Worm (Caenorhabditis elegans): ENCODE measurements around the gene fbxb-24.

DNA sequence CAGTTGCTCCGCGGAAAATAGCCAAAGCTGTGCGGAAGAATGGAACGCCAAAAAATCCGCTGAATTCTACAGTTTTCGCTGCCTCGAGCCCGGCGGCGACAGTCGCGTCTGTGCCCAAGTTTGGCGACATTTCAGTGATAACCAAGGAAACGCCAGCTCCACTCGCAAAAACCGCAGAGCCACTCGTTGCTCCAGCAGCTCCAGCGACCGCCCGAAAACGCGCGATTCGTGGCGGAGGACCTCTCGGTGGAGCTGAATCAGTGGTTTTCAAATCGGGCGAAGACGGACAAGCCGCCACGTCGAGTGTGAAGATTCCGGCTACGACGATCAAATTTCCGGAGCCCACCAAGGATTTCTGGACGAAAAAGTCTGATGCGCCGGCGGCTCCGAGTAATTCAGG lies 7.5 kb downstream of the fbxb-24 start:
- TF ChIP-seq nfya-1 (tag; optimal IDR thresholded peaks at IDR 0.05) (no peak), gmeb-2 (tag; optimal IDR thresholded peaks at IDR 0.05) (no peak), ceh-2 (tag; optimal IDR thresholded peaks at IDR 0.05) (no peak), K02D7.2 (tag; optimal IDR thresholded peaks at IDR 0.05) (no peak), F13H6.1 (tag; optimal IDR thresholded peaks at IDR 0.05) (no peak), nhr-232 (tag; optimal IDR thresholded peaks at IDR 0.05) (no peak), ttx-3 (tag; optimal IDR thresholded peaks at IDR 0.05) (no peak), lim-6 (tag; optimal IDR thresholded peaks at IDR 0.05) (no peak), sdc-2 (tag; optimal IDR thresholded peaks at IDR 0.05) (no peak), ama-1 (optimal IDR thresholded peaks at IDR 0.05) (no peak), Y22D7AL.16 (tag; optimal IDR thresholded peaks at IDR 0.05) (no peak), pros-1 (tag; optimal IDR thresholded peaks at IDR 0.05) (no peak), eyg-1 (tag; optimal IDR thresholded peaks at IDR 0.05) (no peak), sox-4 (tag; optimal IDR thresholded peaks at IDR 0.05) (no peak)

Measured in whole organism, late embryonic.